Fruit fly (Drosophila melanogaster) S2 (cell line): Measurements from ENCODE around the gene Cyp4d1.

ENCODE experiments used
- CG8478 ChIP-seq: fragments of >200 bp; optimal IDR thresholded peaks from 2 replicates; lab custom pipeline; 2018
- CTCF ChIP-seq, 2 experiments: fragments of >200 bp; optimal IDR thresholded peaks; 2 replicates each; lab custom pipeline; 2018

dm6 chrX:2196086-2196732 lies 34.2 kb upstream of the Cyp4d1 start:
- TF ChIP-seq CTCF (optimal IDR thresholded peaks at IDR 0.05; lab: Kevin White, UChicago): no peak
- no peak for TF ChIP-seq CG8478 (lab: Kevin White, UChicago)
